Fruit fly (Drosophila melanogaster): ENCODE measurements around the gene CG17260.

CG17260 gene

dm6 chr2L:2999113-2999512 lies 37.9 kb upstream of the CG17260 start, which contains the start of gene Ccdc85 (continued):
- TF ChIP-seq CG18599 (GFP tag; optimal IDR thresholded peaks at IDR 0.05) (no peak), CG5180 (GFP tag; optimal IDR thresholded peaks at IDR 0.05) (no peak), D19B (GFP tag; optimal IDR thresholded peaks at IDR 0.05) (no peak), CG30431 (GFP tag; optimal IDR thresholded peaks at IDR 0.05) (no peak), dati (GFP tag; IDR thresholded peaks at IDR 0.05) (no peak), pros (GFP tag; optimal IDR thresholded peaks at IDR 0.05) (no peak), vfl (GFP tag; optimal IDR thresholded peaks at IDR 0.05) (peak; percentile 23), CG11093 (GFP tag; IDR thresholded peaks at IDR 0.05) (no peak), CG11398 (GFP tag; optimal IDR thresholded peaks at IDR 0.05) (no peak), Jarid2 (GFP tag; optimal IDR thresholded peaks at IDR 0.05) (peak; percentile 94), CG11696 (GFP tag; IDR thresholded peaks at IDR 0.05) (no peak), CG30403 (GFP tag; optimal IDR thresholded peaks at IDR 0.05) (no peak), org-1 (GFP tag; optimal IDR thresholded peaks at IDR 0.05) (no peak), Deaf1 (tag; optimal IDR thresholded peaks at IDR 0.05) (no peak), CG7963 (GFP tag; IDR thresholded peaks at IDR 0.05; ENCODE audit: partially characterized antibody) (peak; percentile 99), CG4404 (GFP tag; IDR thresholded peaks at IDR 0.05) (no peak), Scr (GFP tag; IDR thresholded peaks at IDR 0.05; ENCODE audit: partially characterized antibody) (peak; percentile 92), bbx (GFP tag; IDR thresholded peaks at IDR 0.05; ENCODE audit: partially characterized antibody) (peak; percentile 99), CG14050 (GFP tag; IDR thresholded peaks at IDR 0.05) (no peak), caup (GFP tag; optimal IDR thresholded peaks at IDR 0.05; ENCODE audit: severe bottlenecking) (peak; percentile 11), Atf6 (GFP tag; IDR thresholded peaks at IDR 0.05) (no peak; the same call in 1 of the 2 replicates), Kr (GFP tag; optimal IDR thresholded peaks at IDR 0.05) (no peak), CG11723 (GFP tag; optimal IDR thresholded peaks at IDR 0.05) (no peak), CG18262 (tag; optimal IDR thresholded peaks at IDR 0.05) (peak; percentile 7), CG7987 (GFP tag; optimal IDR thresholded peaks at IDR 0.05) (no peak), ssp (GFP tag; IDR thresholded peaks at IDR 0.05) (no peak), ind (GFP tag; optimal IDR thresholded peaks at IDR 0.05) (no peak), Dek (tag; optimal IDR thresholded peaks at IDR 0.05) (no peak), kah (GFP tag; optimal IDR thresholded peaks at IDR 0.05) (no peak), CG2712 (tag; optimal IDR thresholded peaks at IDR 0.05) (peak; percentile 51), CG17361 (GFP tag; IDR thresholded peaks at IDR 0.05) (no peak; the same call in 2 of the 3 replicates), jigr1 (GFP tag; IDR thresholded peaks at IDR 0.05) (no peak), CG33213 (GFP tag; optimal IDR thresholded peaks at IDR 0.05) (no peak), ewg (GFP tag; optimal IDR thresholded peaks at IDR 0.05) (no peak), CG31441 (GFP tag; IDR thresholded peaks at IDR 0.05) (no peak), CG7745 (tag; optimal IDR thresholded peaks at IDR 0.05) (no peak), NfI (GFP tag; optimal IDR thresholded peaks at IDR 0.05) (no peak), CG12744 (GFP tag; optimal IDR thresholded peaks at IDR 0.05) (no peak), CG12391 (tag; optimal IDR thresholded peaks at IDR 0.05) (peak; percentile 24), ftz-f1 (GFP tag; optimal IDR thresholded peaks at IDR 0.05) (no peak), CG15479 (GFP tag; optimal IDR thresholded peaks at IDR 0.05) (no peak), CG10366 (GFP tag; IDR thresholded peaks at IDR 0.05) (no peak), Rx (GFP tag; IDR thresholded peaks at IDR 0.05) (no peak), CTCF (GFP tag; optimal IDR thresholded peaks at IDR 0.05) (no peak), ATbp (GFP tag; optimal IDR thresholded peaks at IDR 0.05) (no peak), CG18619 (GFP tag; optimal IDR thresholded peaks at IDR 0.05) (no peak), CG6254 (GFP tag; optimal IDR thresholded peaks at IDR 0.05) (no peak), sisA (GFP tag; IDR thresholded peaks at IDR 0.05) (no peak), H15 (GFP tag; IDR thresholded peaks at IDR 0.05) (no peak), peb (GFP tag; IDR thresholded peaks at IDR 0.05) (no peak), CG12219 (GFP tag; optimal IDR thresholded peaks at IDR 0.05) (no peak), CG6791 (GFP tag; IDR thresholded peaks at IDR 0.05; ENCODE audit: partially characterized antibody) (peak; percentile 99)

Data from whole organism, embryonic.